Fruit fly (Drosophila melanogaster): ENCODE data around the gene Yp3.

Gene Yp3

DNA sequence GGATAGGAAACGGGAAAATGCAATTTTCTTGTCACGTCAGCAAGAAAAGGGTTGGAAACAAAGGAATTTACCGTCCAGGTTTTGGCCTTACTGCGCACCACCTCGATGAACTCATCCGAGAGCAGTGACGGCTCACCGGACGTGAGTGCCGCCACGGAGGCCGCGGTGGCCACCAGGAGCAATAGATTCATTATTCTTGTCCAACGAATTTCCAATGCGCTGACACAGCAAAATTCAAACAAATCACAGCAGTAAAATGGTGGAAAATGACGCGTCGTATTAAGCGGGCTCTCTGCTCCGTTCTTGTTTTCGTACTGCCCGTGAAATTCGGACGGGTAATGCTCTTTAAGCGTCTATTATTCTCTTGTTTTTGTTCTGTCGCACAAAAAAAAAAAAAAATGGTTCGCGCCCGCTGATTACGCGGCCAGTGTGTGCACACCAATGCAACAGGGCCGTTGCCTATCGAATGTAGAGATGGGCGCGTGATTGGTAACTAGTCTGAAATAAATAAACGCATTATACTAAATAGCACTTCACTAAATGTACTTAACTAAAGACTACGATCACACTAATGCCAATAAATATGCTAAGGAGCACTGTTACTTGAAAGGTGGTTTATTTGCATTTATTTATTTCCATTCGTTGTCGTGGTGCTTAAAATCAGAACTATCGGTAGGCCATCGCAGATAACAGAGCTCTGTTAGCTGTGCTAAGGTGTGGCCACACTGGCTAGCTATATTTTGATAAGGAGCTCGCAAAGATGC is 22.6 kb downstream of the Yp3 start, which contains the start of the genes CtsB and amrt (continued):
- TF ChIP-seq croc (GFP tag; conservative IDR thresholded peaks at IDR 0.05) (no peak), inv (GFP tag; IDR thresholded peaks at IDR 0.05; ENCODE audit: partially characterized antibody) (peak; percentile 82), CG17802 (tag; optimal IDR thresholded peaks at IDR 0.05) (peak; percentile 13), Fer1 (GFP tag; optimal IDR thresholded peaks at IDR 0.05) (peak; percentile 60), vnd (GFP tag; IDR thresholded peaks at IDR 0.05; ENCODE audit: partially characterized antibody) (peak; percentile 85), HmgD (GFP tag; optimal IDR thresholded peaks at IDR 0.05) (peak; percentile 68), tin (GFP tag; optimal IDR thresholded peaks at IDR 0.05) (peak; percentile 18), ro (GFP tag; IDR thresholded peaks at IDR 0.05) (no peak), CG18764 (GFP tag; optimal IDR thresholded peaks at IDR 0.05) (no peak), MBD-R2 (GFP tag; IDR thresholded peaks at IDR 0.05) (peak; percentile 52), Pdp1 (GFP tag; optimal IDR thresholded peaks at IDR 0.05) (peak; percentile 57 to 61), CG4617 (GFP tag; optimal IDR thresholded peaks at IDR 0.05; ENCODE audit: borderline replicate concordance) (peak; percentile 55), stwl (tag; optimal IDR thresholded peaks at IDR 0.05) (peak; percentile 44), HLH54F (GFP tag; optimal IDR thresholded peaks at IDR 0.05) (peak; percentile 67), D (optimal IDR thresholded peaks at IDR 0.05) (no peak), D (GFP tag; optimal IDR thresholded peaks at IDR 0.05) (no peak), NfI (GFP tag; optimal IDR thresholded peaks at IDR 0.05) (peak; percentile 44), CG17186 (GFP tag; optimal IDR thresholded peaks at IDR 0.05) (peak; percentile 95), CG17359 (tag; optimal IDR thresholded peaks at IDR 0.05) (peak; percentile 85), bbx (GFP tag; IDR thresholded peaks at IDR 0.05; ENCODE audit: partially characterized antibody) (peak; percentile 72), trem (tag; optimal IDR thresholded peaks at IDR 0.05) (peak; percentile 44), Drgx (GFP tag; IDR thresholded peaks at IDR 0.05) (peak; percentile 62), CG4282 (GFP tag; optimal IDR thresholded peaks at IDR 0.05) (no peak), gsb-n (tag; optimal IDR thresholded peaks at IDR 0.05) (no peak), CG10366 (GFP tag; IDR thresholded peaks at IDR 0.05) (peak; percentile 34), pnt (GFP tag; optimal IDR thresholded peaks at IDR 0.05) (peak; percentile 48), CG15514 (GFP tag; optimal IDR thresholded peaks at IDR 0.05) (peak; percentile 79), Chrac-16 (GFP tag; optimal IDR thresholded peaks at IDR 0.05) (peak; percentile 44), dmrt11E (tag; optimal IDR thresholded peaks at IDR 0.05) (peak; percentile 28), Dip2 (GFP tag; IDR thresholded peaks at IDR 0.05) (no peak), CG8924 (tag; optimal IDR thresholded peaks at IDR 0.05) (peak; percentile 42), CG2129 (GFP tag; IDR thresholded peaks at IDR 0.05; ENCODE audit: partially characterized antibody) (peak; percentile 70), NC2β (GFP tag; optimal IDR thresholded peaks at IDR 0.05) (peak; percentile 1), CG4820 (GFP tag; optimal IDR thresholded peaks at IDR 0.05) (peak; percentile 2), hbn (GFP tag; IDR thresholded peaks at IDR 0.05; ENCODE audit: partially characterized antibody) (peak; percentile 60), CG7839 (tag; optimal IDR thresholded peaks at IDR 0.05) (peak; percentile 42), CG11456 (GFP tag; IDR thresholded peaks at IDR 0.05) (no peak), Bgb (GFP tag; IDR thresholded peaks at IDR 0.05; ENCODE audit: partially characterized antibody) (peak; percentile 78), CG9876 (GFP tag; optimal IDR thresholded peaks at IDR 0.05) (peak; percentile 20), CG9817 (tag; optimal IDR thresholded peaks at IDR 0.05) (peak; percentile 45), Oli (tag; optimal IDR thresholded peaks at IDR 0.05) (peak; percentile 12), CG13775 (GFP tag; optimal IDR thresholded peaks at IDR 0.05) (peak; percentile 68), cato (GFP tag; optimal IDR thresholded peaks at IDR 0.05; ENCODE audit: borderline replicate concordance) (no peak), az2 (GFP tag; optimal IDR thresholded peaks at IDR 0.05) (peak; percentile 14), CG8290 (GFP tag; optimal IDR thresholded peaks at IDR 0.05) (peak; percentile 57), CG8290 (tag; optimal IDR thresholded peaks at IDR 0.05) (peak in 1 of 2 experiments; percentile 19), lola (GFP tag; optimal IDR thresholded peaks at IDR 0.05) (peak in 1 of 3 experiments; percentile 42), Hand (GFP tag; optimal IDR thresholded peaks at IDR 0.05) (no peak)
